Fruit fly (Drosophila melanogaster) whole organism, embryonic: ENCODE data around the gene CG4702.

Experiments
- CG10431 ChIP-seq: fragments of 200-800 bp; sonication (Bioruptor generic); optimal IDR thresholded peaks from 3 replicates; lab custom pipeline; 2018; ENCODE audit warnings: missing biosample characterization, mild to moderate bottlenecking, missing genetic modification characterization
- CG10543 ChIP-seq: fragments of 200-800 bp; sonication (Bioruptor generic); optimal IDR thresholded peaks from 3 replicates; lab custom pipeline; 2017; ENCODE audit warnings: missing biosample characterization, mild to moderate bottlenecking, missing genetic modification characterization, moderate library complexity
- CG11093 ChIP-seq: fragments of 200-800 bp; sonication (Bioruptor generic); IDR thresholded peaks from 3 replicates; pipeline ENCODE4 v1.3.6; 2022; ENCODE audit warnings: missing biosample characterization, missing genetic modification characterization
- CG13287 ChIP-seq: fragments of 200-800 bp; sonication (Bioruptor generic); IDR thresholded peaks from 2 replicates; pipeline ENCODE4 v1.3.6; 2022; ENCODE audit warnings: missing biosample characterization, missing genetic modification characterization; ENCODE audit not compliant: partially characterized antibody
- CG17186 ChIP-seq: fragments of 200-800 bp; sonication (Bioruptor generic); optimal IDR thresholded peaks from 3 replicates; lab custom pipeline; 2017; ENCODE audit warnings: missing biosample characterization, missing genetic modification reagents, missing genetic modification characterization
- CG17385 ChIP-seq: fragments of 200-800 bp; sonication (Bioruptor generic); optimal IDR thresholded peaks from 3 replicates; lab custom pipeline; 2018; ENCODE audit warnings: missing biosample characterization, mild to moderate bottlenecking, missing genetic modification characterization
- CG17568 ChIP-seq: fragments of 200-800 bp; sonication (Bioruptor generic); optimal IDR thresholded peaks from 2 replicates; lab custom pipeline; 2018; ENCODE audit warnings: missing biosample characterization, mild to moderate bottlenecking, missing genetic modification characterization, moderate library complexity
- CG2202 ChIP-seq: fragments of 200-800 bp; sonication (Bioruptor generic); optimal IDR thresholded peaks from 2 replicates; lab custom pipeline; 2018; ENCODE audit warnings: missing biosample characterization, mild to moderate bottlenecking, missing genetic modification characterization
- CG31224 ChIP-seq: fragments of 200-800 bp; sonication (Bioruptor generic); IDR thresholded peaks from 2 replicates; pipeline ENCODE4 v1.3.6; 2022; ENCODE audit warnings: missing biosample characterization, missing genetic modification characterization
- CG34376 ChIP-seq: fragments of 200-800 bp; sonication (Bioruptor generic); optimal IDR thresholded peaks from 2 replicates; lab custom pipeline; 2018; ENCODE audit warnings: missing biosample characterization, mild to moderate bottlenecking, missing genetic modification characterization
- CG3995 ChIP-seq: fragments of 200-800 bp; sonication (Bioruptor generic); optimal IDR thresholded peaks from 3 replicates; lab custom pipeline; 2016; ENCODE audit warnings: missing biosample characterization, missing genetic modification characterization
- CG4617 ChIP-seq: fragments of 200-800 bp; sonication (Bioruptor generic); optimal IDR thresholded peaks from 3 replicates; lab custom pipeline; 2016; ENCODE audit warnings: missing biosample characterization, missing genetic modification characterization, borderline replicate concordance
- CG5180 ChIP-seq: fragments of 200-800 bp; sonication (Bioruptor generic); optimal IDR thresholded peaks from 3 replicates; lab custom pipeline; 2017; ENCODE audit warnings: missing biosample characterization, missing genetic modification characterization, mild to moderate bottlenecking, moderate library complexity, missing genetic modification reagents
- CG6654 ChIP-seq: fragments of 200-800 bp; sonication (Bioruptor generic); optimal IDR thresholded peaks from 2 replicates; lab custom pipeline; 2017; ENCODE audit warnings: missing biosample characterization, mild to moderate bottlenecking, missing genetic modification characterization
- CG6813 ChIP-seq: fragments of 200-800 bp; sonication (Bioruptor generic); optimal IDR thresholded peaks from 2 replicates; lab custom pipeline; 2017; ENCODE audit warnings: missing biosample characterization, missing genetic modification characterization, mild to moderate bottlenecking, moderate library complexity, missing genetic modification reagents
- CG8359 ChIP-seq: fragments of 200-800 bp; sonication (Bioruptor generic); optimal IDR thresholded peaks from 2 replicates; lab custom pipeline; 2017; ENCODE audit warnings: missing biosample characterization, mild to moderate bottlenecking, missing genetic modification characterization, borderline replicate concordance
- CG8765 ChIP-seq: fragments of 200-800 bp; sonication (Bioruptor generic); IDR thresholded peaks from 2 replicates; pipeline ENCODE4 v1.3.6; 2022; ENCODE audit warnings: missing biosample characterization, missing genetic modification characterization
- D ChIP-seq, 2 experiments: fragments of 200-800 bp in 1 of 2; fragments of >200 bp in 1 of 2; sonication (Bioruptor generic) in 1 of 2; optimal IDR thresholded peaks; 2 replicates in 1 of 2; 3 replicates in 1 of 2; lab custom pipeline; 2017; ENCODE audit warnings: mild to moderate bottlenecking in 1 of 2, missing biosample characterization in 1 of 2, missing genetic modification characterization in 1 of 2, missing genetic modification reagents in 1 of 2
- Ets97D ChIP-seq: fragments of 200-800 bp; sonication (Bioruptor generic); optimal IDR thresholded peaks from 3 replicates; lab custom pipeline; 2016; ENCODE audit warnings: missing biosample characterization, missing genetic modification characterization
- Fer2 ChIP-seq: fragments of 200-800 bp; sonication (Bioruptor generic); optimal IDR thresholded peaks from 2 replicates; lab custom pipeline; 2018; ENCODE audit warnings: missing biosample characterization, mild to moderate bottlenecking, missing genetic modification characterization, moderate library complexity
- HLH54F ChIP-seq: fragments of 200-800 bp; sonication (Bioruptor generic); optimal IDR thresholded peaks from 3 replicates; lab custom pipeline; 2016; ENCODE audit warnings: missing biosample characterization, missing genetic modification characterization
- Hmr ChIP-seq: fragments of 200-800 bp; sonication (Bioruptor generic); optimal IDR thresholded peaks from 3 replicates; lab custom pipeline; 2017; ENCODE audit warnings: mild to moderate bottlenecking, missing biosample characterization, missing genetic modification reagents, missing genetic modification characterization
- Hr39 ChIP-seq: fragments of >200 bp; optimal IDR thresholded peaks from 2 replicates; lab custom pipeline; 2017
- MESR4 ChIP-seq: fragments of 200-800 bp; sonication (Bioruptor generic); optimal IDR thresholded peaks from 2 replicates; lab custom pipeline; 2018; ENCODE audit warnings: missing biosample characterization, mild to moderate bottlenecking, missing genetic modification characterization, moderate library complexity
- Mes4 ChIP-seq: fragments of 200-800 bp; sonication (Bioruptor generic); optimal IDR thresholded peaks from 2 replicates; lab custom pipeline; 2016; ENCODE audit warnings: missing biosample characterization, missing genetic modification characterization
- NC2α ChIP-seq: fragments of 200-800 bp; sonication (Bioruptor generic); optimal IDR thresholded peaks from 2 replicates; lab custom pipeline; 2016; ENCODE audit warnings: missing biosample characterization, missing genetic modification characterization
- Pdp1 ChIP-seq, 2 experiments: fragments of 200-800 bp; sonication (Bioruptor generic); optimal IDR thresholded peaks; 3 replicates each; lab custom pipeline; 2016; ENCODE audit warnings: missing biosample characterization in 2 of 2, missing genetic modification characterization in 2 of 2, mild to moderate bottlenecking in 1 of 2, moderate library complexity in 1 of 2
- Rx ChIP-seq: fragments of 200-800 bp; sonication (Bioruptor generic); IDR thresholded peaks from 2 replicates; pipeline ENCODE4 v1.3.6; 2022; ENCODE audit warnings: missing biosample characterization, missing genetic modification characterization
- Sin3A ChIP-seq: fragments of >200 bp; optimal IDR thresholded peaks from 2 replicates; lab custom pipeline; 2018
- ab ChIP-seq: fragments of 200-800 bp; sonication (Bioruptor generic); optimal IDR thresholded peaks from 2 replicates; lab custom pipeline; 2016; ENCODE audit warnings: missing biosample characterization, missing genetic modification characterization
- aop ChIP-seq: fragments of 200-800 bp; sonication (Bioruptor generic); IDR thresholded peaks from 2 replicates; pipeline ENCODE4 v1.3.6; 2022; ENCODE audit warnings: missing biosample characterization, missing genetic modification characterization
- bcd ChIP-seq: fragments of 200-800 bp; sonication (Bioruptor generic); optimal IDR thresholded peaks from 2 replicates; lab custom pipeline; 2017; ENCODE audit warnings: missing biosample characterization, mild to moderate bottlenecking, missing genetic modification characterization
- bowl ChIP-seq: fragments of 200-800 bp; sonication (Bioruptor generic); IDR thresholded peaks from 2 replicates; pipeline ENCODE4 v1.3.6; 2022; ENCODE audit warnings: missing biosample characterization, missing genetic modification characterization
- corto ChIP-seq: fragments of 200-800 bp; sonication (Bioruptor generic); optimal IDR thresholded peaks from 2 replicates; lab custom pipeline; 2016; ENCODE audit warnings: missing biosample characterization, mild to moderate bottlenecking, missing genetic modification characterization, moderate library complexity
- croc ChIP-seq: fragments of 200-800 bp; sonication (Bioruptor generic); conservative IDR thresholded peaks from 3 replicates; pipeline ENCODE4 v1.3.6; 2022; ENCODE audit warnings: missing biosample characterization, missing genetic modification characterization
- crol ChIP-seq: fragments of 200-800 bp; sonication (Bioruptor generic); IDR thresholded peaks from 2 replicates; pipeline ENCODE4 v1.3.6; 2022; ENCODE audit warnings: missing biosample characterization, missing genetic modification characterization
- ewg ChIP-seq: fragments of 200-800 bp; sonication (Bioruptor generic); optimal IDR thresholded peaks from 3 replicates; lab custom pipeline; 2017; ENCODE audit warnings: mild to moderate bottlenecking, missing biosample characterization, missing genetic modification reagents, missing genetic modification characterization
- fd3F ChIP-seq: fragments of 200-800 bp; sonication (Bioruptor generic); optimal IDR thresholded peaks from 2 replicates; lab custom pipeline; 2018; ENCODE audit warnings: missing biosample characterization, mild to moderate bottlenecking, missing genetic modification characterization, moderate library complexity
- h ChIP-seq: fragments of >200 bp; optimal IDR thresholded peaks from 2 replicates; lab custom pipeline; 2017
- ham ChIP-seq: fragments of 200-800 bp; sonication (Bioruptor generic); IDR thresholded peaks from 2 replicates; pipeline ENCODE4 v1.3.6; 2022; ENCODE audit warnings: missing biosample characterization, missing genetic modification characterization
- odd ChIP-seq: fragments of 200-800 bp; sonication (Bioruptor generic); optimal IDR thresholded peaks from 2 replicates; lab custom pipeline; 2017; ENCODE audit warnings: missing biosample characterization, mild to moderate bottlenecking, missing genetic modification characterization
- pita ChIP-seq: fragments of 200-800 bp; sonication (Bioruptor generic); optimal IDR thresholded peaks from 2 replicates; lab custom pipeline; 2017; ENCODE audit warnings: missing biosample characterization, mild to moderate bottlenecking, missing genetic modification characterization
- sd ChIP-seq: fragments of 200-800 bp; sonication (Bioruptor generic); optimal IDR thresholded peaks from 3 replicates; lab custom pipeline; 2018; ENCODE audit warnings: missing biosample characterization, mild to moderate bottlenecking, missing genetic modification characterization, moderate library complexity
- shn ChIP-seq: fragments of 200-800 bp; sonication (Bioruptor generic); optimal IDR thresholded peaks from 3 replicates; lab custom pipeline; 2016; ENCODE audit warnings: missing biosample characterization, missing genetic modification characterization
- stc ChIP-seq: fragments of 200-800 bp; sonication (Bioruptor generic); IDR thresholded peaks from 2 replicates; pipeline ENCODE4 v1.3.6; 2022; ENCODE audit warnings: missing biosample characterization, missing genetic modification characterization
- stwl ChIP-seq: fragments of 200-800 bp; sonication (Bioruptor generic); optimal IDR thresholded peaks from 3 replicates; lab custom pipeline; 2018; ENCODE audit warnings: missing biosample characterization, mild to moderate bottlenecking, missing genetic modification characterization, moderate library complexity
- trh ChIP-seq: fragments of 200-800 bp; sonication (Bioruptor generic); optimal IDR thresholded peaks from 2 replicates; lab custom pipeline; 2016; ENCODE audit warnings: missing biosample characterization, missing genetic modification characterization
- twi ChIP-seq: fragments of 200-800 bp; optimal IDR thresholded peaks from 2 replicates; lab custom pipeline; 2019; ENCODE audit warnings: missing biosample characterization, mild to moderate bottlenecking, missing genetic modification characterization, moderate library complexity
- wdn ChIP-seq: fragments of 200-800 bp; sonication (Bioruptor generic); IDR thresholded peaks from 2 replicates; pipeline ENCODE4 v1.3.6; 2022; ENCODE audit warnings: missing biosample characterization, missing genetic modification characterization
- wor ChIP-seq: fragments of 200-800 bp; sonication (Bioruptor generic); IDR thresholded peaks from 2 replicates; pipeline ENCODE4 v1.3.6; 2022; ENCODE audit warnings: missing biosample characterization, missing genetic modification characterization
- zfh1 ChIP-seq: fragments of 200-800 bp; sonication (Bioruptor generic); IDR thresholded peaks from 3 replicates; pipeline ENCODE4 v1.3.6; 2022; ENCODE audit warnings: missing biosample characterization, missing genetic modification characterization

Gene CG4702

DNA sequence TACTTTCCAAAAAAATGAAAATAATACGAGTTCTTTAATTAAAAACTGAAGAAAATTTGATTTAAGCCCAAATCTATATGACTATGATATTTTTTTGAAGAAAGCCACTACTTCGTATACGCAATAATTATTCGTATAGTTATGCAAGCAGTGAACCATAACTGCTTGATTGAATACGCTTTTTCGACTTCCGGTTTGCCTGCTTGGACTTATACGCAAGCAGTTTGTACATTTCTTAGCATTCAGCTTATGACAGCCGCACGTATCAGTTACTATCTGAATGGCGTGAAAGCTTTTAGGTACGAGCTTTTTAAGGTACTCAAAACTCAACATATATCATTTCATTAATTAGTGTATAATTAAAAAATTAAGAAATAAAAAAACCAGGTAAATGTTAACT is 6.8 kb downstream of the CG4702 start (continued):
- TF ChIP-seq Rx (GFP tag; lab: Robert Waterston, UW) (peak; percentile 97), Hmr (GFP tag; lab: Kevin White, UChicago) (peak; percentile 93), croc (GFP tag; lab: Robert Waterston, UW) (peak; percentile 87), CG4617 (GFP tag; lab: Kevin White, UChicago) (peak; percentile 73), crol (GFP tag; lab: Robert Waterston, UW) (peak; percentile 58; the same call in 1 of the 2 replicates), zfh1 (GFP tag; lab: Robert Waterston, UW) (peak; percentile 96), wdn (GFP tag; lab: Robert Waterston, UW) (peak; percentile 92), bcd (GFP tag; lab: Kevin White, UChicago) (peak; percentile 94), h (lab: Kevin White, UChicago) (no peak), ab (GFP tag; lab: Kevin White, UChicago) (peak; percentile 67), ham (GFP tag; lab: Robert Waterston, UW) (peak; percentile 93), CG6813 (peak; percentile 79), Pdp1 (GFP tag; optimal IDR thresholded peaks at IDR 0.05; lab: Kevin White, UChicago) (peak; percentile 90 to 96), corto (GFP tag; lab: Kevin White, UChicago) (no peak), shn (GFP tag; lab: Kevin White, UChicago) (peak; percentile 94), CG5180 (peak; percentile 81), CG13287 (GFP tag; lab: Robert Waterston, UW) (peak; percentile 76), sd (tag; lab: Kevin White, UChicago) (no peak), CG17186 (peak; percentile 51), odd (GFP tag; lab: Kevin White, UChicago) (peak; percentile 65), CG34376 (GFP tag; lab: Kevin White, UChicago) (peak; percentile 82), CG17568 (GFP tag; lab: Kevin White, UChicago) (peak; percentile 70), HLH54F (peak; percentile 88), wor (GFP tag; lab: Robert Waterston, UW) (peak; percentile 76), Fer2 (tag; lab: Kevin White, UChicago) (peak; percentile 91), D (optimal IDR thresholded peaks at IDR 0.05; lab: Kevin White, UChicago) (no peak), D (GFP tag; optimal IDR thresholded peaks at IDR 0.05; lab: Kevin White, UChicago) (peak; percentile 83), CG6654 (GFP tag; lab: Kevin White, UChicago) (peak; percentile 80), Hr39 (lab: Kevin White, UChicago) (no peak), Ets97D (GFP tag; lab: Kevin White, UChicago) (peak; percentile 100), CG10431 (GFP tag; lab: Kevin White, UChicago) (peak; percentile 68), CG8765 (peak; percentile 70), CG3995 (peak; percentile 73), CG11093 (GFP tag; lab: Robert Waterston, UW) (peak; percentile 73), pita (GFP tag; lab: Kevin White, UChicago) (no peak), NC2α (GFP tag; lab: Kevin White, UChicago) (peak; percentile 81), CG10543 (GFP tag; lab: Kevin White, UChicago) (peak; percentile 78), twi (tag; lab: Kevin White, UChicago) (peak; percentile 60), CG17385 (GFP tag; lab: Kevin White, UChicago) (peak; percentile 68), CG31224 (GFP tag; lab: Robert Waterston, UW) (peak; percentile 91), fd3F (peak; percentile 78), CG2202 (tag; lab: Kevin White, UChicago) (peak; percentile 78), stwl (peak; percentile 98), CG8359 (GFP tag; lab: Kevin White, UChicago) (peak; percentile 70), bowl (GFP tag; lab: Robert Waterston, UW) (peak; percentile 76), trh (peak; percentile 95), ewg (GFP tag; lab: Kevin White, UChicago) (peak; percentile 86), Mes4 (peak; percentile 90), MESR4 (GFP tag; lab: Kevin White, UChicago) (peak; percentile 1), Sin3A (lab: Kevin White, UChicago) (no peak), stc (GFP tag; lab: Robert Waterston, UW) (peak; percentile 86), aop (GFP tag; lab: Robert Waterston, UW) (peak; percentile 94)
